Worm (Caenorhabditis elegans) whole organism, L4 larva: Measurements from ENCODE around the gene frm-2.

Experiments used
- F10B5.3 ChIP-seq: sonication (generic microtip); optimal IDR thresholded peaks from 2 replicates; lab custom pipeline; 2016; ENCODE audit warnings: mild to moderate bottlenecking, missing genetic modification characterization, missing compliant biosample characterization
- F26F4.8 ChIP-seq: fragments of 200-800 bp; sonication (Bioruptor generic); conservative IDR thresholded peaks from 2 replicates; pipeline ENCODE4 v1.3.6; 2022; ENCODE audit warnings: missing genetic modification characterization, missing compliant biosample characterization
- F37D6.2 ChIP-seq: sonication (generic microtip); optimal IDR thresholded peaks from 2 replicates; lab custom pipeline; 2016; ENCODE audit warnings: mild to moderate bottlenecking, missing genetic modification characterization, missing compliant biosample characterization
- F44E2.7 ChIP-seq: fragments of 200-800 bp; sonication (Bioruptor generic); IDR thresholded peaks from 2 replicates; pipeline ENCODE4 v2.1.2; 2022; ENCODE audit warnings: missing genetic modification characterization, missing compliant biosample characterization
- F49E8.2 ChIP-seq: sonication (generic microtip); optimal IDR thresholded peaks from 2 replicates; lab custom pipeline; 2016; ENCODE audit warnings: missing compliant biosample characterization, mild to moderate bottlenecking, missing genetic modification characterization, borderline replicate concordance
- T26A8.4 ChIP-seq: fragments of 200-800 bp; sonication (Bioruptor generic); IDR thresholded peaks from 2 replicates; pipeline ENCODE4 v1.3.6; 2022; ENCODE audit warnings: missing genetic modification characterization, missing compliant biosample characterization
- Y75B8A.6 ChIP-seq: fragments of 200-800 bp; sonication (Bioruptor generic); IDR thresholded peaks from 2 replicates; pipeline ENCODE4 v1.3.6; 2022; ENCODE audit warnings: missing genetic modification reagents, missing genetic modification characterization, missing compliant biosample characterization
- ZK546.5 ChIP-seq, 2 experiments: sonication (generic microtip); optimal IDR thresholded peaks; 2 replicates each; lab custom pipeline; 2017; ENCODE audit warnings: missing biosample characterization in 2 of 2, missing genetic modification characterization in 2 of 2
- aha-1 ChIP-seq: fragments of 150-350 bp; peaks from one replicate; lab custom pipeline; 2014; ENCODE audit warnings: missing biosample characterization, missing genetic modification characterization
- ceh-20 ChIP-seq: fragments of 200-800 bp; sonication (Bioruptor generic); IDR thresholded peaks from 2 replicates; pipeline ENCODE4 v1.3.6; 2022; ENCODE audit warnings: missing genetic modification reagents, missing genetic modification characterization, missing compliant biosample characterization
- ceh-32 ChIP-seq: sonication (generic microtip); optimal IDR thresholded peaks from 2 replicates; lab custom pipeline; 2016; ENCODE audit warnings: mild to moderate bottlenecking, missing genetic modification characterization, missing compliant biosample characterization; ENCODE audit not compliant: poor library complexity
- ceh-82 ChIP-seq: sonication (generic microtip); optimal IDR thresholded peaks from 2 replicates; lab custom pipeline; 2017; ENCODE audit warnings: missing biosample characterization, missing genetic modification characterization
- ces-1 ChIP-seq: fragments of 150-350 bp; sonication (generic microtip); optimal IDR thresholded peaks from 4 replicates; lab custom pipeline; 2014; ENCODE audit warnings: missing biosample characterization, missing genetic modification reagents, missing genetic modification characterization
- daf-19 ChIP-seq: fragments of 200-800 bp; sonication (Bioruptor generic); conservative IDR thresholded peaks from 2 replicates; pipeline ENCODE4 v1.3.6; 2022; ENCODE audit warnings: missing genetic modification characterization, missing compliant biosample characterization
- dmd-8 ChIP-seq: fragments of 200-800 bp; sonication (Bioruptor generic); IDR thresholded peaks from 2 replicates; pipeline ENCODE4 v1.3.6; 2022; ENCODE audit warnings: missing genetic modification characterization, missing compliant biosample characterization
- dmd-9 ChIP-seq: fragments of 200-800 bp; sonication (Bioruptor generic); IDR thresholded peaks from 2 replicates; pipeline ENCODE4 v1.3.6; 2022; ENCODE audit warnings: missing genetic modification reagents, missing genetic modification characterization, missing compliant biosample characterization
- dpl-1 ChIP-seq: fragments of 150-350 bp; optimal IDR thresholded peaks from 2 replicates; lab custom pipeline; 2014; ENCODE audit warnings: missing biosample characterization, missing genetic modification reagents, missing genetic modification characterization
- duxl-1 ChIP-seq: sonication (generic microtip); optimal IDR thresholded peaks from 2 replicates; lab custom pipeline; 2016; ENCODE audit warnings: mild to moderate bottlenecking, missing genetic modification characterization, moderate library complexity, missing compliant biosample characterization; ENCODE audit not compliant: poor library complexity
- dve-1 ChIP-seq: sonication (generic microtip); optimal IDR thresholded peaks from 2 replicates; lab custom pipeline; 2017; ENCODE audit warnings: antibody characterized with exemption, mild to moderate bottlenecking, missing genetic modification characterization, missing compliant biosample characterization; ENCODE audit not compliant: insufficient read depth
- egl-43 ChIP-seq: fragments of 200-800 bp; sonication (Bioruptor generic); IDR thresholded peaks from 2 replicates; pipeline ENCODE4 v1.3.6; 2022; ENCODE audit warnings: missing genetic modification reagents, missing genetic modification characterization, missing compliant biosample characterization
- fkh-10 ChIP-seq: fragments of 150-350 bp; optimal IDR thresholded peaks from 2 replicates; lab custom pipeline; 2014; ENCODE audit warnings: missing biosample characterization, missing genetic modification reagents, missing genetic modification characterization
- gei-8 ChIP-seq: fragments of 200-800 bp; sonication (Bioruptor generic); optimal IDR thresholded peaks from 2 replicates; lab custom pipeline; 2018; ENCODE audit warnings: mild to moderate bottlenecking, missing genetic modification characterization, missing compliant biosample characterization
- hlh-30 ChIP-seq: sonication (generic microtip); optimal IDR thresholded peaks from 2 replicates; lab custom pipeline; 2017; ENCODE audit warnings: antibody characterized with exemption, mild to moderate bottlenecking, missing genetic modification characterization, missing compliant biosample characterization; ENCODE audit not compliant: insufficient read depth
- hmg-1.1 ChIP-seq: fragments of 200-800 bp; sonication (Bioruptor generic); IDR thresholded peaks from 2 replicates; pipeline ENCODE4 v1.3.6; 2022; ENCODE audit warnings: missing genetic modification reagents, missing genetic modification characterization, missing compliant biosample characterization
- lin-1 ChIP-seq: fragments of 200-800 bp; sonication (Bioruptor generic); IDR thresholded peaks from 2 replicates; pipeline ENCODE4 v1.3.6; 2022; ENCODE audit warnings: missing genetic modification reagents, missing genetic modification characterization, missing compliant biosample characterization
- lin-13 ChIP-seq: fragments of 150-350 bp; optimal IDR thresholded peaks from 2 replicates; lab custom pipeline; 2014; ENCODE audit warnings: missing biosample characterization, missing genetic modification reagents, missing genetic modification characterization
- lin-29 ChIP-seq: fragments of 200-800 bp; sonication (Bioruptor generic); IDR thresholded peaks from 2 replicates; pipeline ENCODE4 v1.3.6; 2022; ENCODE audit warnings: missing genetic modification reagents, missing genetic modification characterization, missing compliant biosample characterization
- lin-39 ChIP-seq: fragments of 150-350 bp; optimal IDR thresholded peaks from 2 replicates; lab custom pipeline; 2014; ENCODE audit warnings: missing biosample characterization, missing genetic modification reagents, missing genetic modification characterization
- lir-3 ChIP-seq: sonication (generic microtip); optimal IDR thresholded peaks from 2 replicates; lab custom pipeline; 2016; ENCODE audit warnings: mild to moderate bottlenecking, missing genetic modification characterization, missing compliant biosample characterization
- mes-2 ChIP-seq: sonication (generic microtip); optimal IDR thresholded peaks from 2 replicates; lab custom pipeline; 2016; ENCODE audit warnings: missing genotype, mild to moderate bottlenecking, missing genetic modification characterization, missing compliant biosample characterization; ENCODE audit not compliant: poor library complexity, severe bottlenecking
- mxl-2 ChIP-seq: fragments of 200-800 bp; sonication (Bioruptor generic); conservative IDR thresholded peaks from 2 replicates; pipeline ENCODE4 v1.3.6; 2022; ENCODE audit warnings: missing genetic modification reagents, missing genetic modification characterization, missing compliant biosample characterization
- nhr-10 ChIP-seq: fragments of 150-350 bp; optimal IDR thresholded peaks from 2 replicates; lab custom pipeline; 2014; ENCODE audit warnings: missing biosample characterization, missing genetic modification characterization
- nhr-11 ChIP-seq: fragments of 150-350 bp; optimal IDR thresholded peaks from 2 replicates; lab custom pipeline; 2014; ENCODE audit warnings: missing biosample characterization, missing genetic modification characterization
- nhr-237 ChIP-seq: sonication (generic microtip); optimal IDR thresholded peaks from 2 replicates; lab custom pipeline; 2017; ENCODE audit warnings: missing biosample characterization, missing genetic modification characterization
- nhr-25 ChIP-seq: sonication (generic microtip); optimal IDR thresholded peaks from 2 replicates; lab custom pipeline; 2017; ENCODE audit warnings: missing genetic modification characterization, mild to moderate bottlenecking, missing compliant biosample characterization, antibody characterized with exemption, moderate library complexity, borderline replicate concordance; ENCODE audit not compliant: insufficient read depth
- nhr-28 ChIP-seq: fragments of 150-350 bp; optimal IDR thresholded peaks from 2 replicates; lab custom pipeline; 2014; ENCODE audit warnings: missing biosample characterization, missing genetic modification characterization
- pqm-1 ChIP-seq: sonication (generic microtip); optimal IDR thresholded peaks from 2 replicates; lab custom pipeline; 2017; ENCODE audit warnings: missing biosample characterization, missing genetic modification characterization
- saeg-2 ChIP-seq: fragments of 200-800 bp; sonication (Bioruptor generic); IDR thresholded peaks from 2 replicates; pipeline ENCODE4 v1.3.6; 2022; ENCODE audit warnings: missing genetic modification reagents, missing genetic modification characterization, missing compliant biosample characterization
- sdz-12 ChIP-seq: fragments of 200-800 bp; sonication (Bioruptor generic); optimal IDR thresholded peaks from 2 replicates; lab custom pipeline; 2018; ENCODE audit warnings: mild to moderate bottlenecking, missing genetic modification characterization, missing compliant biosample characterization
- set-16 ChIP-seq: fragments of 200-800 bp; sonication (Bioruptor generic); IDR thresholded peaks from 2 replicates; pipeline ENCODE4 v1.3.6; 2022; ENCODE audit warnings: missing genetic modification reagents, missing genetic modification characterization, missing compliant biosample characterization
- snpc-1.2 ChIP-seq: fragments of 200-800 bp; sonication (Bioruptor generic); IDR thresholded peaks from 2 replicates; pipeline ENCODE4 v1.3.6; 2022; ENCODE audit warnings: missing genetic modification reagents, missing genetic modification characterization, missing compliant biosample characterization
- spr-1 ChIP-seq: sonication (generic microtip); optimal IDR thresholded peaks from 2 replicates; lab custom pipeline; 2016; ENCODE audit warnings: mild to moderate bottlenecking, missing genetic modification characterization, missing compliant biosample characterization
- tag-97 ChIP-seq: fragments of 200-800 bp; sonication (Bioruptor generic); IDR thresholded peaks from 2 replicates; pipeline ENCODE4 v1.3.6; 2022; ENCODE audit warnings: missing genetic modification characterization, missing compliant biosample characterization
- unc-130 ChIP-seq: sonication (generic microtip); optimal IDR thresholded peaks from 2 replicates; lab custom pipeline; 2016; ENCODE audit warnings: missing genetic modification reagents, missing genetic modification characterization, missing compliant biosample characterization
- zfp-2 ChIP-seq: sonication (generic microtip); optimal IDR thresholded peaks from 2 replicates; lab custom pipeline; 2016; ENCODE audit warnings: mild to moderate bottlenecking, missing genetic modification characterization, missing compliant biosample characterization
- zfp-3 ChIP-seq: fragments of 200-800 bp; sonication (Bioruptor generic); conservative IDR thresholded peaks from 2 replicates; pipeline ENCODE4 v1.3.6; 2022; ENCODE audit warnings: missing genetic modification reagents, missing genetic modification characterization, missing compliant biosample characterization
- zip-2 ChIP-seq: fragments of 150-350 bp; optimal IDR thresholded peaks from 2 replicates; lab custom pipeline; 2014; ENCODE audit warnings: missing biosample characterization, missing genetic modification characterization
- ztf-11 ChIP-seq: fragments of 150-350 bp; optimal IDR thresholded peaks from 2 replicates; lab custom pipeline; 2014; ENCODE audit warnings: missing biosample characterization, missing genetic modification characterization
- ztf-7 ChIP-seq: fragments of 150-350 bp; optimal IDR thresholded peaks from 2 replicates; lab custom pipeline; 2014; ENCODE audit warnings: missing biosample characterization, missing genetic modification characterization

Gene frm-2

DNA sequence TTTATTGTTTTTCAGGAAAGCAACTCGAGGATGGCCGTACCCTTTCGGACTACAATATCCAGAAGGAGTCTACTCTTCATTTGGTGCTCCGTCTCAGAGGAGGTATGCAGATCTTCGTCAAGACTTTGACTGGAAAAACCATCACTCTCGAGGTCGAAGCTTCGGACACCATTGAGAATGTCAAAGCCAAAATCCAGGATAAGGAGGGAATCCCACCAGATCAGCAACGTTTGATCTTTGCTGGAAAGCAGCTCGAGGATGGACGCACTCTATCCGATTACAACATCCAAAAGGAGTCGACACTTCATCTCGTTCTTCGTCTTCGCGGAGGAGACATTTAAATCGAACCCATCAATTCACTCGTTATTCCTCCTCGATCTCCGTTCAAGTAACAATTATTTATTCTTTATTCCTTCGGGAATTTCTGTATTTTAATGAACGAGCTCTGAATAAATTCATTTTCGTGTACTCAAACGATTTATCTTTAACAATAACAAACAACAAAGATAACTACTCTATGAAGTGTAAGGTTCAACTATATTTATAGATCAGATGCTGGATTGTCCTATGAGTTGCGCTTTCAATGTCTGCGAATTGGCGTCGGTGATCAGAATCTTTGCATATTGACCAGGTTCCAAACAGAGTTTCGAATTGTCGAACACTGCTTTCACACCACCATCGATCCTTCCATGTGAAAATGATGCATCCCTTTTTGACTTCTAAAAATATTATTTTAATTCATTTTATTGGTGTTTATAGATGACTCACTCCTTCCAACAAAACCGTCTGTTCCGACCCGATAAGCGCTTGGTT lies 38.4 kb downstream of the frm-2 start:
- TF ChIP-seq nhr-10 (tag; lab: Kevin White, UChicago) (peak; percentile 79), hmg-1.1 (peak; percentile 29), F44E2.7 (no peak), zip-2 (peak; percentile 80), dpl-1 (GFP tag; lab: Kevin White, UChicago) (peak; percentile 2), pqm-1 (no peak), ceh-32 (tag; lab: Kevin White, UChicago) (no peak), zfp-2 (tag; lab: Kevin White, UChicago) (no peak), daf-19 (GFP tag; lab: Robert Waterston, UW) (peak; percentile 55; the same call in 1 of the 2 replicates), hlh-30 (tag; lab: Kevin White, UChicago) (peak; percentile 35), mxl-2 (GFP tag; lab: Robert Waterston, UW) (no peak), aha-1 (tag; lab: Kevin White, UChicago) (peak; percentile 87), duxl-1 (peak; percentile 5), tag-97 (GFP tag; lab: Robert Waterston, UW) (no peak), zfp-3 (GFP tag; lab: Robert Waterston, UW) (peak; percentile 92), fkh-10 (GFP tag; lab: Kevin White, UChicago) (no peak), Y75B8A.6 (GFP tag; lab: Robert Waterston, UW) (peak; percentile 75), lin-1 (GFP tag; lab: Robert Waterston, UW) (peak; percentile 39; the same call in 1 of the 2 replicates), lin-29 (GFP tag; lab: Robert Waterston, UW) (no peak), gei-8 (GFP tag; lab: Kevin White, UChicago) (peak; percentile 25), egl-43 (GFP tag; lab: Robert Waterston, UW) (no peak), unc-130 (GFP tag; lab: Kevin White, UChicago) (peak; percentile 53), snpc-1.2 (GFP tag; lab: Robert Waterston, UW) (no peak), dmd-9 (GFP tag; lab: Robert Waterston, UW) (peak; percentile 59; the same call in 1 of the 2 replicates), dve-1 (tag; lab: Kevin White, UChicago) (peak; percentile 82), lin-13 (GFP tag; lab: Kevin White, UChicago) (peak; percentile 79), lin-39 (tag; lab: Kevin White, UChicago) (no peak), saeg-2 (GFP tag; lab: Robert Waterston, UW) (peak; percentile 9), F26F4.8 (no peak), nhr-25 (tag; lab: Kevin White, UChicago) (no peak), ceh-20 (GFP tag; lab: Robert Waterston, UW) (peak; percentile 8; the same call in 1 of the 2 replicates), nhr-28 (tag; lab: Kevin White, UChicago) (no peak), ces-1 (GFP tag; lab: Kevin White, UChicago) (no peak), ztf-11 (no peak), F37D6.2 (tag; lab: Kevin White, UChicago) (no peak), ZK546.5 (tag; optimal IDR thresholded peaks at IDR 0.05; lab: Kevin White, UChicago) (no peak), set-16 (GFP tag; lab: Robert Waterston, UW) (peak; percentile 8; the same call in 1 of the 2 replicates), spr-1 (tag; lab: Kevin White, UChicago) (peak; percentile 46), F49E8.2 (tag; lab: Kevin White, UChicago) (peak; percentile 14), ceh-82 (tag; lab: Kevin White, UChicago) (no peak), nhr-237 (no peak), ztf-7 (no peak), nhr-11 (tag; lab: Kevin White, UChicago) (no peak), lir-3 (tag; lab: Kevin White, UChicago) (peak; percentile 38), T26A8.4 (GFP tag; lab: Robert Waterston, UW) (peak; percentile 91), dmd-8 (GFP tag; lab: Robert Waterston, UW) (no peak), sdz-12 (GFP tag; lab: Kevin White, UChicago) (no peak), mes-2 (tag; lab: Kevin White, UChicago) (peak; percentile 64), F10B5.3 (tag; lab: Kevin White, UChicago) (peak; percentile 66)
